Fruit fly (Drosophila melanogaster): ENCODE results near the gene TwdlE.

DNA sequence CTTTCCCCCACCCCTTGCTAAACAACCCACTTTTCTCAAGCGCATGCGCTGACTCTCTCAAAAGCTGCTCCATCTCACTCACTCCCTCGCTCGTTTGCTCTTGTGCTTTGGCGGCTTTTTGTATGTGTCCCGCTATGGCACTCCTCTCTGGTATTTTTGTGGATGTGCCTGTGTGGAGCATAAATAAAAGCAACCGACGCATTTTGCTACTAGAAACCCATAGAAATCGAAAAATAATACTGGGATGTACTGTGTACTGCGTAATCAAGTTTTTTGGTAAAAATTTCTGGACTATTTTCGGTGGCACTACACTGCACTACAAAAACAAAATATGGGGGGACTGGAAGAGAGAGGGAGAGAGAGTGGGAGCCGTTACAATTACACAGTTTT is 50.9 kb downstream of the TwdlE start:
- no peak for TF ChIP-seq CTCF (optimal IDR thresholded peaks at IDR 0.05)
- TF ChIP-seq CG8478 (optimal IDR thresholded peaks at IDR 0.05), result no peak
